Worm (Caenorhabditis elegans) whole organism, midembryonic: ENCODE data around the gene oac-15.

Experiments used
- T22C8.4 ChIP-seq: fragments of 200-800 bp; sonication (Bioruptor generic); IDR thresholded peaks from 2 replicates; pipeline ENCODE4 v1.3.6; 2022; ENCODE audit warnings: missing genetic modification characterization, missing compliant biosample characterization
- cog-1 ChIP-seq: sonication (generic microtip); optimal IDR thresholded peaks from 2 replicates; lab custom pipeline; 2016; ENCODE audit warnings: missing genetic modification characterization, missing compliant biosample characterization
- flt-1 ChIP-seq: fragments of 200-800 bp; sonication (Bioruptor generic); IDR thresholded peaks from 2 replicates; pipeline ENCODE4 v1.3.6; 2022; ENCODE audit warnings: missing genetic modification characterization, missing compliant biosample characterization
- klf-2 ChIP-seq: fragments of 200-800 bp; sonication (Bioruptor generic); conservative IDR thresholded peaks from 2 replicates; pipeline ENCODE4 v1.3.6; 2022; ENCODE audit warnings: missing genetic modification reagents, missing genetic modification characterization, missing compliant biosample characterization
- med-1 ChIP-seq: sonication (generic microtip); optimal IDR thresholded peaks from 2 replicates; lab custom pipeline; 2017; ENCODE audit warnings: missing genetic modification characterization, mild to moderate bottlenecking, missing compliant biosample characterization, antibody characterized with exemption, missing genetic modification reagents; ENCODE audit not compliant: insufficient read depth
- ref-1 ChIP-seq: fragments of 200-800 bp; sonication (Bioruptor generic); conservative IDR thresholded peaks from 2 replicates; pipeline ENCODE4 v1.3.6; 2022; ENCODE audit warnings: missing genetic modification reagents, missing genetic modification characterization, missing compliant biosample characterization
- tab-1 ChIP-seq: fragments of 200-800 bp; sonication (Bioruptor generic); IDR thresholded peaks from 2 replicates; pipeline ENCODE4 v1.3.6; 2022; ENCODE audit warnings: missing genetic modification characterization, missing compliant biosample characterization
- ztf-23 ChIP-seq: fragments of 200-800 bp; sonication (Bioruptor generic); IDR thresholded peaks from 2 replicates; pipeline ENCODE4 v1.3.6; 2022; ENCODE audit warnings: missing genetic modification reagents, missing genetic modification characterization, missing compliant biosample characterization
- ztf-29 ChIP-seq: fragments of 200-800 bp; sonication (Bioruptor generic); IDR thresholded peaks from 2 replicates; pipeline ENCODE4 v1.3.6; 2022; ENCODE audit warnings: missing genetic modification reagents, missing genetic modification characterization, missing compliant biosample characterization

DNA sequence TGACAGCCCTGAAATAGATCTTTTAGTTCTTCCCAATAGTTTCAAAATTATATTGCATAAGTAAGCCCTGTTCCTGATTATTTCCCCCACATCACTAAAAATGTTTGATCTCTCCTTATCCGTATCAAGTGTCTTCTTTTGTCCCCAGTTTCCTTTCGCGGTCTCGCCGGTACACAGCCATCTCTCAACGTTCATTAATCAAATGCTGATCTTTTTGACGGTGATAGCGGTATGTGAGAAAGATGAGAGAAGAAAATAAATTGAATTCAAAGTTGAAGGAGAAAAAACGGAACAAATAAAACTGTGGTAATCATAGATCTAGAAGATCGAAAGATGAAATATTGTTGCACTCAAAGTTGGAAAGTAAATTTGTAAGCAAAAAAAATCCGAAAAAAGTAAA lies 2.0 kb upstream of the oac-15 start:
- TF ChIP-seq flt-1 (GFP tag; lab: Robert Waterston, UW), result no peak
- no peak for TF ChIP-seq ztf-29
- TF ChIP-seq cog-1, result no peak
- no peak for TF ChIP-seq ref-1 (GFP tag; lab: Robert Waterston, UW)
- no peak for TF ChIP-seq tab-1 (GFP tag; lab: Robert Waterston, UW)
- TF ChIP-seq med-1 (GFP tag; lab: Kevin White, UChicago), result no peak
- no peak for TF ChIP-seq T22C8.4 (GFP tag; lab: Robert Waterston, UW)
- TF ChIP-seq klf-2 (GFP tag; lab: Robert Waterston, UW), result no peak
- TF ChIP-seq ztf-23, result no peak
